In the genomic region with DNA sequence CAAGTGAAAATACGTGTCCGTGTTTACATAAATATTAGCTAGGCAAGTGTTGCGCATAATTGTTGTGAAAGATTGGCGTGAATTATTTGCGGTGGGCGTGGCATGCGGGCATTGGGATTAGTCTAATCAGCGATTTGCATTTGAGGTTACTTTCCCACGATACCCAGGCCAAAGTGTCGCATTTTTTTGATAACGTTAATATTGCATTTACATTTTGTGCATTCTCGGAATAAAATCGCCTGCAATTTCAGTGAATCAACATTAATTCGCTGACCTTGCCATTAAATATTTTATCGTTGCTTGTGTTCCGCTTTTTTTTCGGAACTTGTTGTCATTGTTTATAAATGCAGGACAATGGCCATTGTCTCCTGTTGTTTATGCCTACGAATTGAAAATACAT, we compare ENCODE assay signal across 2 fruit fly cellular contexts.
A peak's percentile ranks its signal among the peaks of the same experiment; 100 is the strongest.
TF ChIP-seq lines count a peak whose summit lies in the region.

No protein-coding gene starts in this region.

TF ChIP-seq in whole organism, adult, 20 proteins besides CTCF, POLR2A, EP300 and RAD21:
- no peak for TF ChIP-seq kay (GFP tag; lab: Kevin White, UChicago; ENCODE audit: borderline replicate concordance)
- peak; percentile 81 for TF ChIP-seq tj (GFP tag; optimal IDR thresholded peaks at IDR 0.05; lab: Kevin White, UChicago)
- TF ChIP-seq CG7045 (GFP tag; optimal IDR thresholded peaks at IDR 0.05; lab: Kevin White, UChicago) = no peak

TF ChIP-seq in whole organism, prepupa, 60 proteins besides CTCF, POLR2A, EP300 and RAD21:
- TF ChIP-seq svp (GFP tag; lab: Kevin White, UChicago) (peak; percentile 74), acj6 (GFP tag; optimal IDR thresholded peaks at IDR 0.05; lab: Kevin White, UChicago) (no peak)
